Fruit fly (Drosophila melanogaster): ENCODE measurements around the gene Ant2.

The Ant2 gene

DNA sequence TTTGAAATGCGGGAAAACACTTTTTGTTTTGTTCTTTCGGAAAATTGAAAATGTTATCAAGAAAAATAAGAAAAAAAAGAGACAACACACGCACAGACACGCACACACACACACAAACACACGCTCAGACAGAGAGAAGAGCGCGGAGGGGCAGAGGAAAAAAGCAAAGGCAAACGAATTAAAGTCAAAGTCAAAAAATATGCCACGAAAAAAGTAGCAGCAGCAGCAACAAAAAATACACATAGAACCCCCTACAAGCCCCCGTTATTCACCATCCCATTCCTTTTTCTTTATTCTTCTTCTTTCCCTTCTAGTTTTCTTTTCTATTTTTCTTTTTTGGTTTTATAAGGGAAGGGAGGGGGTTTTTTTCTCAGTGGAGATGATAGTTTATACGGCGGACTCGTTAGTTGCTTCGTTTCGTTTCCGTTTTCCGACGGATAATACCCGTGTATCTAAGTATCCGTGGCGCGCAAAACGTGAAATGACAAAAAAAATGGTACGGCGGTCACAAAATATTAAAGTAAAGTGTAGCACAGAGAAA, 28.2 kb upstream of the Ant2 start:
- TF ChIP-seq CG14711 (tag; optimal IDR thresholded peaks at IDR 0.05) = no peak
- no peak for TF ChIP-seq tj (GFP tag; optimal IDR thresholded peaks at IDR 0.05)
- no peak for TF ChIP-seq kay (GFP tag; ENCODE audit: borderline replicate concordance)
- no peak for TF ChIP-seq CG12768 (GFP tag; optimal IDR thresholded peaks at IDR 0.05)
- no peak for TF ChIP-seq Mnt (GFP tag; optimal IDR thresholded peaks at IDR 0.05)
- no peak for TF ChIP-seq cnc (optimal IDR thresholded peaks at IDR 0.05)
- no peak for TF ChIP-seq toe (GFP tag; optimal IDR thresholded peaks at IDR 0.05)
- no peak for TF ChIP-seq Clk (GFP tag; optimal IDR thresholded peaks at IDR 0.05)
- no peak for TF ChIP-seq ovo (GFP tag; optimal IDR thresholded peaks at IDR 0.05)
- no peak for TF ChIP-seq Crg-1 (GFP tag; optimal IDR thresholded peaks at IDR 0.05)
- no peak for TF ChIP-seq cic (GFP tag; optimal IDR thresholded peaks at IDR 0.05)
- no peak for TF ChIP-seq CG1620 (GFP tag; optimal IDR thresholded peaks at IDR 0.05)
- no peak for TF ChIP-seq Hr96 (GFP tag; optimal IDR thresholded peaks at IDR 0.05)
- TF ChIP-seq CG7101 (tag; optimal IDR thresholded peaks at IDR 0.05) = no peak
- no peak for TF ChIP-seq CG11617 (GFP tag; optimal IDR thresholded peaks at IDR 0.05)
- no peak for TF ChIP-seq CG7045 (GFP tag; optimal IDR thresholded peaks at IDR 0.05)

DNA sequence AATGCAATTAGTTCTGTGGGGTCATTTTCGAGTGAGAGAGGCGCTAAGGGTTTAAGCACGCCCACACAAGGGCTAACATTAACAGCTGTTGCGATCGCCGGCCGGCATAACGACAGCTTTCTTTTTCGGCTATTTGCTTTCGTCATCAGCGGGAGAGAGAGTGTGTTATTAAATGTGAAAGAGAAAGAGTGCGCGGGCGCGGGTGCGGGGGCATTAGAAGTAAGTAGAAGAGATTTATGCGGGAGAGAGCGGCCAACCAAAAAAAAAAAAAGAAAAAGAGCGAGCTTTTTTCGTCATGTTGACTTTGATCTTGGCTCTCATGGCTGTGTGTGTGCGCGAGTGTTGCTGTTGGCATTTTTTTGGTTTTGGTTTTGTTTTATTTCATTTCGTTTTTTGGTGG, 27.4 kb upstream of the Ant2 start:
- TF ChIP-seq CG33017 (tag; optimal IDR thresholded peaks at IDR 0.05) (no peak), CG7101 (tag; optimal IDR thresholded peaks at IDR 0.05) (no peak), CG7045 (GFP tag; optimal IDR thresholded peaks at IDR 0.05) (no peak), Hr96 (GFP tag; optimal IDR thresholded peaks at IDR 0.05) (no peak), CG14711 (tag; optimal IDR thresholded peaks at IDR 0.05) (no peak), ovo (GFP tag; optimal IDR thresholded peaks at IDR 0.05) (no peak), tj (GFP tag; optimal IDR thresholded peaks at IDR 0.05) (no peak), cnc (optimal IDR thresholded peaks at IDR 0.05) (no peak), toe (GFP tag; optimal IDR thresholded peaks at IDR 0.05) (no peak), CG1620 (GFP tag; optimal IDR thresholded peaks at IDR 0.05) (no peak), CG11617 (GFP tag; optimal IDR thresholded peaks at IDR 0.05) (no peak), CG5204 (GFP tag; optimal IDR thresholded peaks at IDR 0.05) (no peak), bab1 (GFP tag; optimal IDR thresholded peaks at IDR 0.05) (no peak), Crg-1 (GFP tag; optimal IDR thresholded peaks at IDR 0.05) (no peak), kay (GFP tag; ENCODE audit: borderline replicate concordance) (no peak), CG12768 (GFP tag; optimal IDR thresholded peaks at IDR 0.05) (no peak)

DNA sequence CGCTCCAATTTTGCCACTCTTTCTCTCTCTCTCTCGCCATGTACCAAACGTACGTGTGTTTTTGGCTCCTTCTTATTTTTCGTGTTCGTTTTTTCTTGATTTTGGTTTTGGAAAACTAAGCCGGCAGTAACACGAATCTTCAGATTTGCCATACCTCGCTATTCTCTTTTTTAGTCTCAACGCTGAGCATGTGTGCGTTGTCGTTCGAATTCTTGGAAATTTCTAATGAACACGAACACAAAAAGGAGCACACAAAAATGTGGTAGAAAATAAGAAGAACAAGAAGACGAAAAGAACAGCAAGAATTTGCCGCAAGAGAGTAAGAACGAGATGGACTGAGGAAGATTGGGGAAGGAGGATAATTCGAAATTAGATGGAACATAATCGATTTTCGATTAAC, 22.0 kb upstream of the Ant2 start:
- TF ChIP-seq pad (GFP tag; optimal IDR thresholded peaks at IDR 0.05) (no peak), tj (GFP tag; optimal IDR thresholded peaks at IDR 0.05) (no peak), Crg-1 (GFP tag; optimal IDR thresholded peaks at IDR 0.05) (no peak), toe (GFP tag; optimal IDR thresholded peaks at IDR 0.05) (no peak), kay (GFP tag; ENCODE audit: borderline replicate concordance) (no peak), Clk (GFP tag; optimal IDR thresholded peaks at IDR 0.05) (no peak), CG5204 (GFP tag; optimal IDR thresholded peaks at IDR 0.05) (no peak), bab1 (GFP tag; optimal IDR thresholded peaks at IDR 0.05) (no peak), CG7045 (GFP tag; optimal IDR thresholded peaks at IDR 0.05) (no peak), CG33017 (tag; optimal IDR thresholded peaks at IDR 0.05) (no peak), CG14711 (tag; optimal IDR thresholded peaks at IDR 0.05) (no peak), cnc (optimal IDR thresholded peaks at IDR 0.05) (no peak), CG7101 (tag; optimal IDR thresholded peaks at IDR 0.05) (no peak), Hr96 (GFP tag; optimal IDR thresholded peaks at IDR 0.05) (no peak), Mnt (GFP tag; optimal IDR thresholded peaks at IDR 0.05) (no peak), ovo (GFP tag; optimal IDR thresholded peaks at IDR 0.05) (no peak), CG12768 (GFP tag; optimal IDR thresholded peaks at IDR 0.05) (no peak), CG1620 (GFP tag; optimal IDR thresholded peaks at IDR 0.05) (no peak), cic (GFP tag; optimal IDR thresholded peaks at IDR 0.05) (no peak)

DNA sequence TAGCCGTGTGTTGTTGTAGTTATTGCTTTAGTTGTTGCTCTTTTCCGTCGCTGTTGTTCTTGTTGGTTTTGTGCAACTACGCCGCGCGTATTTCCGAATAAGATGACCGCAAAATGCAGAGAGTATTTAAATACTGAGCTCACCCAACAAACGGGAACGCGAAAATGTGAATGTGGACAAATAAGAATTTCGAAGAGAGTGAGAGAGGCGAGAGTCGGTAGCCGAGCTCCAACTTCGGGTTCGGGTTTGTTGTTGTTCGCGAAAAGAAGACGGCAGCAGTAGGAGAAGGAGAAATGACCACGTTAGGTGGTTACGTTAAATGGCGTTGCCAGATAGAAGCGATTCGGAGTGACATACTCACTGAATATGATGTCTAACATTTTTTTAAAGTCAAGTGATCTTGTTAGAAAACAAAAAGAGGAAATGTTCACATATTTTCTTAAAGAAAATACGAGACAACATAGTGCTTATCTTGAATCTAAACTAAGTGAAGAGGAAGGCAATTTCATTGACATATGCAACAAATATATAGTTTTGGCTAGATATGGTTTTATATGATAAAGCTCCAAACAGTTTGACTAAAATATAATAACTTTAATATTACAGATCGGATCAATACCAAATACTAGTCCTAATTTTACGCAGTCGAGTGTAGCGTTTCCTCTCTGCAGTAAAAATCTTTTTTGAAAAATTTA, 20.2 kb upstream of the Ant2 start:
- peak; percentile 11 for TF ChIP-seq CG7101 (tag; optimal IDR thresholded peaks at IDR 0.05)
- no peak for TF ChIP-seq CG7045 (GFP tag; optimal IDR thresholded peaks at IDR 0.05)
- TF ChIP-seq CG12768 (GFP tag; optimal IDR thresholded peaks at IDR 0.05) = no peak
- no peak for TF ChIP-seq Hr96 (GFP tag; optimal IDR thresholded peaks at IDR 0.05)
- no peak for TF ChIP-seq CG1620 (GFP tag; optimal IDR thresholded peaks at IDR 0.05)
- peak; percentile 63 for TF ChIP-seq tj (GFP tag; optimal IDR thresholded peaks at IDR 0.05)
- peak; percentile 26 for TF ChIP-seq bab1 (GFP tag; optimal IDR thresholded peaks at IDR 0.05)
- TF ChIP-seq toe (GFP tag; optimal IDR thresholded peaks at IDR 0.05) = no peak
- peak; percentile 47 for TF ChIP-seq ovo (GFP tag; optimal IDR thresholded peaks at IDR 0.05)
- peak; percentile 49 for TF ChIP-seq cic (GFP tag; optimal IDR thresholded peaks at IDR 0.05)
- TF ChIP-seq Mnt (GFP tag; optimal IDR thresholded peaks at IDR 0.05) = peak; percentile 46
- TF ChIP-seq kay (GFP tag; ENCODE audit: borderline replicate concordance) = peak; percentile 85
- no peak for TF ChIP-seq Clk (GFP tag; optimal IDR thresholded peaks at IDR 0.05)
- no peak for TF ChIP-seq CG33017 (tag; optimal IDR thresholded peaks at IDR 0.05)
- peak; percentile 100 for TF ChIP-seq pad (GFP tag; optimal IDR thresholded peaks at IDR 0.05)
- no peak for TF ChIP-seq CG14711 (tag; optimal IDR thresholded peaks at IDR 0.05)
- TF ChIP-seq CG5204 (GFP tag; optimal IDR thresholded peaks at IDR 0.05) = no peak
- TF ChIP-seq cnc (optimal IDR thresholded peaks at IDR 0.05) = no peak
- no peak for TF ChIP-seq Crg-1 (GFP tag; optimal IDR thresholded peaks at IDR 0.05)
- no peak for TF ChIP-seq CG11617 (GFP tag; optimal IDR thresholded peaks at IDR 0.05)

DNA sequence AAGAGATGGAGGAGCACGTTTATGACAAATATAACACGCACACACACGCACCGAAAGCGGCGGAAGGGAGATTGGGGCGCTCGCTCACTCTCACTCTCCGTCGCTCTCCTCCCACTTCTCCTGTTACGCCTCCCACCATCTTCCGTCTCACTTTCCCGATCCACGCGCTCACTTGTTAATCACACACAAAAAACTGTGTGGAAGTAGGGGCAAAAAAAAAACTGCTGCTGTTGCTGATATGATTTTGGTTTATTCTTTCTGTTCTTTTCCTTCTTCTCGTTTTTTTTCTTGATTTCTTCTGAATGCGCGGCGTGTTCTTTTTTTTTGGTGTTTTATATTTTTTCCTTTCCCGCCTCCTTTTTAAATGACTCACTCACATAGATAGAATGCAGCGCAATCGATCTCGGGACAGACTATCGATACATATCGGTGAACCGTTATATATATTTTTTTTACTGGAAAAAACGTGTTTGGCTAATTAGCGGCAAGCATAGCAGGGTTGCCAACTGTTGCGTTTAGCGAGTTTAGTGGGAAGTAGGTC, 19.0 kb upstream of the Ant2 start:
- TF ChIP-seq Mnt (GFP tag; optimal IDR thresholded peaks at IDR 0.05) (peak; percentile 74), CG7101 (tag; optimal IDR thresholded peaks at IDR 0.05) (no peak), CG5204 (GFP tag; optimal IDR thresholded peaks at IDR 0.05) (no peak), ovo (GFP tag; optimal IDR thresholded peaks at IDR 0.05) (peak; percentile 94), kay (GFP tag; ENCODE audit: borderline replicate concordance) (peak; percentile 76), cnc (optimal IDR thresholded peaks at IDR 0.05) (no peak), cic (GFP tag; optimal IDR thresholded peaks at IDR 0.05) (no peak), bab1 (GFP tag; optimal IDR thresholded peaks at IDR 0.05) (no peak), pad (GFP tag; optimal IDR thresholded peaks at IDR 0.05) (peak; percentile 82), CG14711 (tag; optimal IDR thresholded peaks at IDR 0.05) (peak; percentile 88), CG1620 (GFP tag; optimal IDR thresholded peaks at IDR 0.05) (no peak), tj (GFP tag; optimal IDR thresholded peaks at IDR 0.05) (peak; percentile 90)
